Worm (Caenorhabditis elegans) whole organism, midembryonic: Measurements from ENCODE around the gene fubl-1.

Experiments used
- T22C8.4 ChIP-seq: fragments of 200-800 bp; sonication (Bioruptor generic); IDR thresholded peaks from 2 replicates; pipeline ENCODE4 v1.3.6; 2022; ENCODE audit warnings: missing genetic modification characterization, missing compliant biosample characterization
- cog-1 ChIP-seq: sonication (generic microtip); optimal IDR thresholded peaks from 2 replicates; lab custom pipeline; 2016; ENCODE audit warnings: missing genetic modification characterization, missing compliant biosample characterization
- flt-1 ChIP-seq: fragments of 200-800 bp; sonication (Bioruptor generic); IDR thresholded peaks from 2 replicates; pipeline ENCODE4 v1.3.6; 2022; ENCODE audit warnings: missing genetic modification characterization, missing compliant biosample characterization
- med-1 ChIP-seq: sonication (generic microtip); optimal IDR thresholded peaks from 2 replicates; lab custom pipeline; 2017; ENCODE audit warnings: missing genetic modification characterization, mild to moderate bottlenecking, missing compliant biosample characterization, antibody characterized with exemption, missing genetic modification reagents; ENCODE audit not compliant: insufficient read depth
- ref-1 ChIP-seq: fragments of 200-800 bp; sonication (Bioruptor generic); conservative IDR thresholded peaks from 2 replicates; pipeline ENCODE4 v1.3.6; 2022; ENCODE audit warnings: missing genetic modification reagents, missing genetic modification characterization, missing compliant biosample characterization
- tab-1 ChIP-seq: fragments of 200-800 bp; sonication (Bioruptor generic); IDR thresholded peaks from 2 replicates; pipeline ENCODE4 v1.3.6; 2022; ENCODE audit warnings: missing genetic modification characterization, missing compliant biosample characterization

DNA sequence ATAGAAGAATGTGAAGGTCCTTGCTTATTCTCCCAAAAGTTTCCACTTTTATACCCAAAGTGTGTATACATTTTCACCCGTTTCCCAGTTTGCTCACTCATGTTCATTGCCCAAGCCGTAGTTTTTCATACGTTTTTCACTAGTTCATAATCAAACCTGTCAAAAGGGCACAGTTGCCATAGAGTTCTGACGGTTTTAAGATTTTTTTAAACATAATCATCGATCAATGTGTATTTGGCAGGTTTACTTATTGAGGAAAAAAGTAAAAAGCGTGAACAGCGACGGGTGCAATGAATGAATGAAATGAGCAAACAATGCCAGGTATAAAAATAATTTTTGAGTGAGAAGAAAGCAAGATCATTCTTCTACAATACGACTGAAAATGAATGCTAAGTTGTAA is 17.3 kb downstream of the fubl-1 start, which contains the start of the genes fipr-5 and fipr-9:
- TF ChIP-seq flt-1 (GFP tag; lab: Robert Waterston, UW), result no peak
- no peak for TF ChIP-seq tab-1
- TF ChIP-seq ref-1 (GFP tag; lab: Robert Waterston, UW), result no peak
- no peak for TF ChIP-seq med-1 (GFP tag; lab: Kevin White, UChicago)
- no peak for TF ChIP-seq T22C8.4 (GFP tag; lab: Robert Waterston, UW)
- no peak for TF ChIP-seq cog-1 (tag; lab: Kevin White, UChicago)
